Worm (Caenorhabditis elegans) whole organism, L2 larva: ENCODE results near the gene dyf-6.

Experiments used
- C34F6.9 ChIP-seq: fragments of 150-350 bp; optimal IDR thresholded peaks from 2 replicates; lab custom pipeline; 2014; ENCODE audit warnings: missing biosample characterization, missing genetic modification characterization
- F13H6.1 ChIP-seq: sonication (generic microtip); optimal IDR thresholded peaks from 2 replicates; lab custom pipeline; 2016; ENCODE audit warnings: missing genetic modification characterization, missing compliant biosample characterization
- R02D3.7 ChIP-seq: fragments of 150-350 bp; optimal IDR thresholded peaks from 2 replicates; lab custom pipeline; 2014; ENCODE audit warnings: missing biosample characterization, missing genetic modification characterization
- ZK546.5 ChIP-seq: sonication (generic microtip); optimal IDR thresholded peaks from 2 replicates; lab custom pipeline; 2017; ENCODE audit warnings: missing biosample characterization, missing genetic modification characterization
- alr-1 ChIP-seq: fragments of 150-350 bp; optimal IDR thresholded peaks from 2 replicates; lab custom pipeline; 2014; ENCODE audit warnings: missing biosample characterization, missing genetic modification characterization
- ama-1 ChIP-seq: fragments of 150-350 bp; optimal IDR thresholded peaks from 2 replicates; lab custom pipeline; 2018; ENCODE audit warnings: inconsistent platforms
- blmp-1 ChIP-seq: sonication (generic microtip); optimal IDR thresholded peaks from 2 replicates; lab custom pipeline; 2017; ENCODE audit warnings: missing genetic modification characterization, mild to moderate bottlenecking, missing compliant biosample characterization, antibody characterized with exemption, moderate library complexity; ENCODE audit not compliant: insufficient read depth
- ceh-16 ChIP-seq: fragments of 150-350 bp; optimal IDR thresholded peaks from 2 replicates; lab custom pipeline; 2014; ENCODE audit warnings: missing biosample characterization, missing genetic modification characterization
- crh-2 ChIP-seq: sonication (generic microtip); optimal IDR thresholded peaks from 2 replicates; lab custom pipeline; 2017; ENCODE audit warnings: missing biosample characterization, missing genetic modification characterization
- dmd-4 ChIP-seq: sonication (generic microtip); optimal IDR thresholded peaks from 2 replicates; lab custom pipeline; 2017; ENCODE audit warnings: missing biosample characterization, missing genetic modification characterization
- egl-27 ChIP-seq: sonication (generic microtip); optimal IDR thresholded peaks from 3 replicates; lab custom pipeline; 2017; ENCODE audit warnings: missing biosample characterization, missing genetic modification reagents, missing genetic modification characterization
- elt-1 ChIP-seq: fragments of 150-350 bp; optimal IDR thresholded peaks from 2 replicates; lab custom pipeline; 2014; ENCODE audit warnings: missing biosample characterization, missing genetic modification characterization
- fos-1 ChIP-seq: fragments of 150-350 bp; optimal IDR thresholded peaks from 2 replicates; lab custom pipeline; 2014; ENCODE audit warnings: missing biosample characterization, missing genetic modification characterization
- gmeb-1 ChIP-seq: fragments of 150-350 bp; optimal IDR thresholded peaks from 2 replicates; lab custom pipeline; 2014; ENCODE audit warnings: missing biosample characterization, missing genetic modification characterization
- lin-11 ChIP-seq: fragments of 150-350 bp; sonication (generic microtip); optimal IDR thresholded peaks from 2 replicates; lab custom pipeline; 2014; ENCODE audit warnings: missing biosample characterization, missing genetic modification characterization, inconsistent platforms, mixed read lengths
- lin-13 ChIP-seq: fragments of 150-350 bp; optimal IDR thresholded peaks from 2 replicates; lab custom pipeline; 2014; ENCODE audit warnings: missing biosample characterization, missing genetic modification reagents, missing genetic modification characterization
- lin-39 ChIP-seq: fragments of 150-350 bp; optimal IDR thresholded peaks from 2 replicates; lab custom pipeline; 2014; ENCODE audit warnings: missing biosample characterization, missing genetic modification reagents, missing genetic modification characterization
- lsy-2 ChIP-seq, 2 experiments: fragments of 150-350 bp in 1 of 2; sonication (generic microtip) in 1 of 2; optimal IDR thresholded peaks; 2 replicates each; lab custom pipeline; 2014 to 2017; ENCODE audit warnings: missing biosample characterization in 2 of 2, missing genetic modification characterization in 2 of 2
- mab-5 ChIP-seq: fragments of 150-350 bp; optimal IDR thresholded peaks from 2 replicates; lab custom pipeline; 2014; ENCODE audit warnings: missing biosample characterization, missing genetic modification characterization
- mdl-1 ChIP-seq, 2 experiments: fragments of 150-350 bp in 1 of 2; sonication (generic microtip) in 1 of 2; optimal IDR thresholded peaks; 2 replicates each; lab custom pipeline; 2017; ENCODE audit warnings: missing biosample characterization in 2 of 2, missing genetic modification characterization in 2 of 2
- nhr-11 ChIP-seq: fragments of 150-350 bp; optimal IDR thresholded peaks from 2 replicates; lab custom pipeline; 2014; ENCODE audit warnings: missing biosample characterization, missing genetic modification characterization
- nhr-129 ChIP-seq: fragments of 150-350 bp; optimal IDR thresholded peaks from 2 replicates; lab custom pipeline; 2014; ENCODE audit warnings: missing biosample characterization, missing genetic modification characterization
- nhr-23 ChIP-seq: fragments of 150-350 bp; optimal IDR thresholded peaks from 2 replicates; lab custom pipeline; 2014; ENCODE audit warnings: missing biosample characterization, missing genetic modification reagents, missing genetic modification characterization
- nhr-237 ChIP-seq: fragments of 150-350 bp; optimal IDR thresholded peaks from 2 replicates; lab custom pipeline; 2014; ENCODE audit warnings: missing biosample characterization, missing genetic modification characterization
- nhr-25 ChIP-seq: fragments of 150-350 bp; sonication (generic microtip); optimal IDR thresholded peaks from 3 replicates; lab custom pipeline; 2014; ENCODE audit warnings: missing biosample characterization, missing genetic modification characterization
- nhr-6 ChIP-seq: fragments of 150-350 bp; optimal IDR thresholded peaks from 2 replicates; lab custom pipeline; 2014; ENCODE audit warnings: missing biosample characterization, missing genetic modification characterization
- nhr-77 ChIP-seq: fragments of 150-350 bp; optimal IDR thresholded peaks from 2 replicates; lab custom pipeline; 2014; ENCODE audit warnings: missing biosample characterization, missing genetic modification characterization
- skn-1 ChIP-seq: sonication (generic microtip); optimal IDR thresholded peaks from 2 replicates; lab custom pipeline; 2017; ENCODE audit warnings: missing biosample characterization, missing genetic modification characterization
- sma-3 ChIP-seq: sonication (generic microtip); optimal IDR thresholded peaks from 2 replicates; lab custom pipeline; 2016; ENCODE audit warnings: missing genetic modification reagents, missing genetic modification characterization, missing compliant biosample characterization
- sma-9 ChIP-seq, 2 experiments: fragments of 150-350 bp in 1 of 2; sonication (generic microtip) in 1 of 2; optimal IDR thresholded peaks; 2 replicates each; lab custom pipeline; 2014 to 2016; ENCODE audit warnings: missing genetic modification characterization in 2 of 2, mild to moderate bottlenecking in 1 of 2, missing biosample characterization in 1 of 2, missing compliant biosample characterization in 1 of 2, missing genetic modification reagents in 1 of 2, moderate library complexity in 1 of 2
- snpc-4 ChIP-seq: fragments of 150-350 bp; optimal IDR thresholded peaks from 2 replicates; lab custom pipeline; 2014; ENCODE audit warnings: missing biosample characterization, missing genetic modification characterization
- unc-39 ChIP-seq: fragments of 150-350 bp; optimal IDR thresholded peaks from 2 replicates; lab custom pipeline; 2014; ENCODE audit warnings: missing biosample characterization, missing genetic modification characterization
- zag-1 ChIP-seq: fragments of 150-350 bp; optimal IDR thresholded peaks from 2 replicates; lab custom pipeline; 2014; ENCODE audit warnings: missing biosample characterization, missing genetic modification characterization
- ztf-4 ChIP-seq: fragments of 150-350 bp; optimal IDR thresholded peaks from 2 replicates; lab custom pipeline; 2014; ENCODE audit warnings: missing biosample characterization, missing genetic modification characterization

Gene dyf-6

ce11 chrX:10338100-10338499 is 48.2 kb downstream of the dyf-6 start, which contains the start of gene cut-5:
cut-5 (minus strand) TSS chrX:10338200.
- TF ChIP-seq alr-1 (tag; lab: Kevin White, UChicago) (no peak), lin-13 (no peak), gmeb-1 (no peak), lsy-2 (tag; optimal IDR thresholded peaks at IDR 0.05; lab: Kevin White, UChicago) (no peak), ztf-4 (tag; lab: Kevin White, UChicago) (no peak), dmd-4 (tag; lab: Kevin White, UChicago) (no peak), sma-9 (GFP tag; optimal IDR thresholded peaks at IDR 0.05; lab: Kevin White, UChicago) (no peak), sma-9 (tag; optimal IDR thresholded peaks at IDR 0.05; lab: Kevin White, UChicago) (no peak), C34F6.9 (tag; lab: Kevin White, UChicago) (no peak), nhr-129 (no peak), R02D3.7 (no peak), nhr-77 (no peak), sma-3 (GFP tag; lab: Kevin White, UChicago) (no peak), nhr-25 (tag; lab: Kevin White, UChicago) (no peak), zag-1 (tag; lab: Kevin White, UChicago) (no peak), ceh-16 (no peak)

ce11 chrX:10336592-10336991 is 49.7 kb downstream of the dyf-6 start:
- no peak for TF ChIP-seq blmp-1
- TF ChIP-seq alr-1 (tag; lab: Kevin White, UChicago), result no peak
- TF ChIP-seq egl-27 (tag; lab: Kevin White, UChicago), result no peak
- no peak for TF ChIP-seq lin-11 (tag; lab: Kevin White, UChicago)
- no peak for TF ChIP-seq ZK546.5 (tag; lab: Kevin White, UChicago)
- no peak for TF ChIP-seq R02D3.7
- no peak for TF ChIP-seq lin-13
- no peak for TF ChIP-seq nhr-11 (tag; lab: Kevin White, UChicago)
- TF ChIP-seq unc-39, result no peak
- no peak for TF ChIP-seq skn-1 (tag; lab: Kevin White, UChicago)
- no peak for TF ChIP-seq snpc-4 (tag; lab: Kevin White, UChicago)
- no peak for TF ChIP-seq mab-5 (tag; lab: Kevin White, UChicago)
- no peak for TF ChIP-seq ama-1 (lab: Kevin White, UChicago)

ce11 chrX:10336138-10336537 is 50.2 kb downstream of the dyf-6 start, which contains the start of gene idpa-3:
idpa-3 (plus strand) TSS chrX:10336438.
- TF ChIP-seq ceh-16, result no peak
- TF ChIP-seq crh-2 (tag; lab: Kevin White, UChicago), result no peak
- no peak for TF ChIP-seq nhr-129
- no peak for TF ChIP-seq lin-39 (tag; lab: Kevin White, UChicago)
- TF ChIP-seq, all 48 proteins: peak for 0

ce11 chrX:10333301-10333854 is 52.9 kb downstream of the dyf-6 start, which contains the start of gene R07E3.4:
R07E3.4 (minus strand) TSS chrX:10333351.
- TF ChIP-seq sma-9 (GFP tag; optimal IDR thresholded peaks at IDR 0.05; lab: Kevin White, UChicago) (peak; percentile 75), sma-9 (tag; optimal IDR thresholded peaks at IDR 0.05; lab: Kevin White, UChicago) (no peak), alr-1 (tag; lab: Kevin White, UChicago) (no peak), fos-1 (tag; lab: Kevin White, UChicago) (peak; percentile 22), sma-3 (GFP tag; lab: Kevin White, UChicago) (peak; percentile 23), lin-11 (tag; lab: Kevin White, UChicago) (no peak), C34F6.9 (tag; lab: Kevin White, UChicago) (peak; percentile 29), F13H6.1 (peak; percentile 20), egl-27 (tag; lab: Kevin White, UChicago) (peak; percentile 75), mdl-1 (tag; optimal IDR thresholded peaks at IDR 0.05; lab: Kevin White, UChicago) (no peak), ama-1 (lab: Kevin White, UChicago) (no peak), nhr-6 (tag; lab: Kevin White, UChicago) (no peak), elt-1 (tag; lab: Kevin White, UChicago) (no peak), crh-2 (tag; lab: Kevin White, UChicago) (peak; percentile 18), nhr-237 (tag; lab: Kevin White, UChicago) (no peak), nhr-25 (tag; lab: Kevin White, UChicago) (peak; percentile 14), nhr-11 (tag; lab: Kevin White, UChicago) (no peak), nhr-129 (no peak), nhr-23 (tag; lab: Kevin White, UChicago) (no peak), nhr-77 (no peak), ztf-4 (tag; lab: Kevin White, UChicago) (no peak), mab-5 (tag; lab: Kevin White, UChicago) (no peak)
